Fruit fly (Drosophila melanogaster): ENCODE measurements around the gene PNUTS.

- TF ChIP-seq usp (GFP tag; optimal IDR thresholded peaks at IDR 0.05), result no peak
- TF ChIP-seq psq (optimal IDR thresholded peaks at IDR 0.05), result no peak
- no peak for TF ChIP-seq pan (optimal IDR thresholded peaks at IDR 0.05)
Measured at dm6 chr2L:871419-871846, 1.2 kb downstream of the PNUTS start.

Data from whole organism.